Fruit fly (Drosophila melanogaster) whole organism, wandering third instar larva: ENCODE data around the gene Klc.

Source experiments
- Abd-B ChIP-seq: fragments of >200 bp; optimal IDR thresholded peaks from 2 replicates; lab custom pipeline; 2017; ENCODE audit warnings: missing biosample characterization, missing genetic modification characterization
- CG32264 ChIP-seq: fragments of 200-800 bp; sonication (Bioruptor generic); optimal IDR thresholded peaks from 2 replicates; lab custom pipeline; 2016; ENCODE audit warnings: missing biosample characterization, missing genetic modification characterization
- CG9705 ChIP-seq: fragments of 200-800 bp; sonication (Bioruptor generic); optimal IDR thresholded peaks from 2 replicates; lab custom pipeline; 2018; ENCODE audit warnings: missing biosample characterization, mild to moderate bottlenecking, missing genetic modification characterization
- CrebA ChIP-seq: fragments of 200-800 bp; sonication (Bioruptor generic); optimal IDR thresholded peaks from 2 replicates; lab custom pipeline; 2016; ENCODE audit warnings: missing biosample characterization, mild to moderate bottlenecking, missing genetic modification characterization, borderline replicate concordance
- Dif ChIP-seq: fragments of 200-275, 200-300 bp; sonication (Bioruptor generic); optimal IDR thresholded peaks from 2 replicates; lab custom pipeline; 2018; ENCODE audit warnings: missing biosample characterization, missing genetic modification characterization; ENCODE audit not compliant: partially characterized antibody
- GATAd ChIP-seq: sonication (Bioruptor generic); optimal IDR thresholded peaks from 2 replicates; lab custom pipeline; 2016; ENCODE audit warnings: missing biosample characterization, missing genetic modification characterization
- HLH106 ChIP-seq: fragments of 200-800 bp; optimal IDR thresholded peaks from 3 replicates; lab custom pipeline; 2019; ENCODE audit warnings: missing biosample characterization, mild to moderate bottlenecking, missing genetic modification characterization, moderate library complexity
- Hnf4 ChIP-seq: fragments of 200-800 bp; sonication (Bioruptor generic); optimal IDR thresholded peaks from 2 replicates; lab custom pipeline; 2016; ENCODE audit warnings: missing biosample characterization, mild to moderate bottlenecking, missing genetic modification characterization
- Hr78 ChIP-seq: fragments of >200 bp; optimal IDR thresholded peaks from 2 replicates; lab custom pipeline; 2017; ENCODE audit warnings: missing biosample characterization, missing genetic modification characterization
- Hr83 ChIP-seq: fragments of 200-300 bp; sonication (Bioruptor generic); optimal IDR thresholded peaks from 2 replicates; lab custom pipeline; 2016; ENCODE audit warnings: missing biosample characterization, mild to moderate bottlenecking, missing genetic modification characterization, moderate library complexity; ENCODE audit not compliant: poor library complexity, severe bottlenecking
- Jra ChIP-seq: sonication (Bioruptor generic); optimal IDR thresholded peaks from 2 replicates; lab custom pipeline; 2016; ENCODE audit warnings: missing biosample characterization, missing genetic modification characterization
- Mio ChIP-seq: sonication (Bioruptor generic); optimal IDR thresholded peaks from 2 replicates; lab custom pipeline; 2016; ENCODE audit warnings: missing biosample characterization, missing genetic modification characterization
- Myc ChIP-seq: fragments of >200 bp; optimal IDR thresholded peaks from 2 replicates; lab custom pipeline; 2017
- N ChIP-seq: fragments of >200 bp; optimal IDR thresholded peaks from 2 replicates; lab custom pipeline; 2018; ENCODE audit warnings: missing biosample characterization, missing external identifiers, missing genetic modification characterization
- OdsH ChIP-seq: fragments of 200-800 bp; sonication (Bioruptor generic); optimal IDR thresholded peaks from 2 replicates; lab custom pipeline; 2016; ENCODE audit warnings: missing biosample characterization, mild to moderate bottlenecking, missing genetic modification characterization
- Rel ChIP-seq, 2 experiments: fragments of 200-800 bp; sonication (Bioruptor generic) in 1 of 2; optimal IDR thresholded peaks; 2 replicates in 1 of 2; 3 replicates in 1 of 2; lab custom pipeline; 2016 to 2019; ENCODE audit warnings: mild to moderate bottlenecking in 2 of 2, missing biosample characterization in 2 of 2, missing genetic modification characterization in 2 of 2, moderate library complexity in 1 of 2
- Sp1 ChIP-seq: fragments of 200-800 bp; sonication (Bioruptor generic); optimal IDR thresholded peaks from 3 replicates; lab custom pipeline; 2019; ENCODE audit warnings: missing biosample characterization, mild to moderate bottlenecking, missing genetic modification characterization, moderate library complexity
- Vsx2 ChIP-seq: fragments of 200-300, 225-300 bp; sonication (Bioruptor generic); optimal IDR thresholded peaks from 2 replicates; lab custom pipeline; 2018; ENCODE audit warnings: missing biosample characterization, missing genetic modification characterization; ENCODE audit not compliant: partially characterized antibody
- br ChIP-seq: fragments of 200-800 bp; sonication (Bioruptor generic); optimal IDR thresholded peaks from 2 replicates; lab custom pipeline; 2016; ENCODE audit warnings: missing biosample characterization, missing genetic modification characterization
- brk ChIP-seq: fragments of 200-800 bp; sonication (Bioruptor generic); optimal IDR thresholded peaks from 2 replicates; lab custom pipeline; 2016; ENCODE audit warnings: missing biosample characterization, mild to moderate bottlenecking, missing genetic modification characterization
- dl ChIP-seq, 2 experiments: fragments of 175-275, 200-275 bp in 1 of 2; fragments of 200-275 bp in 1 of 2; sonication (Bioruptor generic); optimal IDR thresholded peaks; lab custom pipeline; 2018; ENCODE audit warnings: mild to moderate bottlenecking in 2 of 2, missing biosample characterization in 2 of 2, missing genetic modification characterization in 2 of 2, moderate library complexity in 2 of 2; ENCODE audit not compliant: partially characterized antibody in 2 of 2, insufficient read depth in 1 of 2
- dmrt93B ChIP-seq: fragments of 200-800 bp; sonication (Bioruptor generic); optimal IDR thresholded peaks from 2 replicates; lab custom pipeline; 2018; ENCODE audit warnings: missing biosample characterization, mild to moderate bottlenecking, missing genetic modification characterization
- dsf ChIP-seq: sonication (Bioruptor generic); optimal IDR thresholded peaks from 2 replicates; lab custom pipeline; 2016; ENCODE audit warnings: missing biosample characterization, missing genetic modification characterization, borderline replicate concordance
- ey ChIP-seq: fragments of 200-800 bp; sonication (Bioruptor generic); optimal IDR thresholded peaks from 2 replicates; lab custom pipeline; 2016; ENCODE audit warnings: missing biosample characterization, missing genetic modification characterization
- foxo ChIP-seq, 2 experiments: fragments of 200-800 bp; sonication (Bioruptor generic); optimal IDR thresholded peaks; 2 replicates in 1 of 2; 3 replicates in 1 of 2; lab custom pipeline; 2016 to 2017; ENCODE audit warnings: missing biosample characterization in 2 of 2, missing genetic modification characterization in 2 of 2
- jim ChIP-seq: fragments of 175-275, 200-325 bp; sonication (Bioruptor generic); optimal IDR thresholded peaks from 2 replicates; lab custom pipeline; 2016; ENCODE audit warnings: missing biosample characterization, mild to moderate bottlenecking, missing genetic modification characterization
- lola ChIP-seq: fragments of >200 bp; optimal IDR thresholded peaks from 2 replicates; lab custom pipeline; 2017; ENCODE audit warnings: missing biosample characterization, missing genetic modification characterization
- pan ChIP-seq: fragments of >200 bp; optimal IDR thresholded peaks from 2 replicates; lab custom pipeline; 2017
- psq ChIP-seq: fragments of 200-800 bp; sonication (Bioruptor generic); optimal IDR thresholded peaks from 3 replicates; lab custom pipeline; 2017; ENCODE audit warnings: missing biosample characterization, mild to moderate bottlenecking, missing genetic modification characterization, moderate library complexity
- rgr ChIP-seq: fragments of 200-800 bp; sonication (Bioruptor generic); optimal IDR thresholded peaks from 3 replicates; lab custom pipeline; 2016; ENCODE audit warnings: missing biosample characterization, mild to moderate bottlenecking, missing genetic modification characterization
- sage ChIP-seq: fragments of 200-800 bp; sonication (Bioruptor generic); optimal IDR thresholded peaks from 2 replicates; lab custom pipeline; 2016; ENCODE audit warnings: missing biosample characterization, mild to moderate bottlenecking, missing genetic modification characterization
- sv ChIP-seq: fragments of 200-800 bp; sonication (Bioruptor generic); optimal IDR thresholded peaks from 3 replicates; lab custom pipeline; 2016; ENCODE audit warnings: missing biosample characterization, missing genetic modification characterization
- tai ChIP-seq: sonication (Bioruptor generic); optimal IDR thresholded peaks from 2 replicates; lab custom pipeline; 2016; ENCODE audit warnings: missing biosample characterization, missing genetic modification characterization
- usp ChIP-seq: fragments of >200 bp; optimal IDR thresholded peaks from 2 replicates; lab custom pipeline; 2017; ENCODE audit warnings: missing biosample characterization, missing genetic modification characterization

The Klc gene

DNA sequence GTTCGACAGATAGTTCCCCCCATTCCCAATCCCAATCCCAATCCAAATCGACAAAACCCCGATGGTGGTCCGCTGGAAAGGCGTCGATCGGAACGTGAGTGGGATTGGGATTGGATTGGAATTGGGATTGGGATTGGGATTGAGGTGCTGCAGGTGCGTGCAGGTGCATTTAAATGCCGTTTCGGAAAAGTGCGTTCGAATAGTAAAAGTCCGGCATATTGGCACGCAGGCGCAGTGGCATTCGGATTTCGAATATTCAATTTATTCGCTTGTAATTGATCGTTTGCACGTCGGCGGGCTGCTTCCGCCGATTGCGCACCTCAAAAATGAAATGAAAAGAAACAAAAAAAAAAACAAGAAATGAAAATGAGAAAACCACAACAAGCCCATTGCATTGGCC is 44.5 kb downstream of the Klc start:
- TF ChIP-seq Jra (GFP tag; lab: Kevin White, UChicago) = no peak
- no peak for TF ChIP-seq Hnf4 (GFP tag; lab: Kevin White, UChicago)
- TF ChIP-seq rgr = no peak
- no peak for TF ChIP-seq Vsx2 (GFP tag; lab: Kevin White, UChicago)
- TF ChIP-seq CG32264 (GFP tag; lab: Kevin White, UChicago) = no peak
- TF ChIP-seq sv (GFP tag; lab: Kevin White, UChicago) = no peak
- TF ChIP-seq Sp1 = no peak
- no peak for TF ChIP-seq psq (GFP tag; lab: Kevin White, UChicago)
- no peak for TF ChIP-seq HLH106 (tag; lab: Kevin White, UChicago)
- TF ChIP-seq Myc = no peak
- no peak for TF ChIP-seq Abd-B (GFP tag; lab: Kevin White, UChicago)
- no peak for TF ChIP-seq N (GFP tag; lab: Kevin White, UChicago)
- no peak for TF ChIP-seq jim (GFP tag; lab: Kevin White, UChicago)
- TF ChIP-seq usp (GFP tag; lab: Kevin White, UChicago) = no peak
- TF ChIP-seq foxo (GFP tag; optimal IDR thresholded peaks at IDR 0.05; lab: Kevin White, UChicago) = no peak
- no peak for TF ChIP-seq OdsH (GFP tag; lab: Kevin White, UChicago)
- no peak for TF ChIP-seq tai (GFP tag; lab: Kevin White, UChicago)
- TF ChIP-seq sage = no peak

DNA sequence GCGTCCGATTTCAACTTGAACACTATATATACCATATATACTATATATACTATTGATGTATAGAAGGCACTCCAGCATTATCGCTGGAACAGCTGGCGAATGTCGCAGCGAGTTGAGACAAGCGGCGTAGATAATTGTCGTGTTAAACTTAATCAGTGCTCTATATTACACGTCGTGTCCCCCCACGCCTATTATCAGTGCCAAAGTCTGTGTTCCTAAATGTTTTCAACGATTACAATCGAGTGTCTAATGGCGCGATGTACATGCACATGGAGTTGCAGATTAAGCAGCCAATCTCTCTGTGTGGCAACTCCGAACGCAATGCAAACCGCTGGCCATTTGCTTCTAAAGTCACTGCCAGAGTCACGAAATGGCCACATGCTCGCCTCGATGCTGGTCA is 45.5 kb downstream of the Klc start:
- TF ChIP-seq tai (GFP tag; lab: Kevin White, UChicago) (no peak), dl (GFP tag; optimal IDR thresholded peaks at IDR 0.05; lab: Kevin White, UChicago; ENCODE audit: insufficient read depth in 1 of 2, partially characterized antibody in 2 of 2) (no peak), ey (GFP tag; lab: Kevin White, UChicago) (no peak), Hr78 (no peak)

DNA sequence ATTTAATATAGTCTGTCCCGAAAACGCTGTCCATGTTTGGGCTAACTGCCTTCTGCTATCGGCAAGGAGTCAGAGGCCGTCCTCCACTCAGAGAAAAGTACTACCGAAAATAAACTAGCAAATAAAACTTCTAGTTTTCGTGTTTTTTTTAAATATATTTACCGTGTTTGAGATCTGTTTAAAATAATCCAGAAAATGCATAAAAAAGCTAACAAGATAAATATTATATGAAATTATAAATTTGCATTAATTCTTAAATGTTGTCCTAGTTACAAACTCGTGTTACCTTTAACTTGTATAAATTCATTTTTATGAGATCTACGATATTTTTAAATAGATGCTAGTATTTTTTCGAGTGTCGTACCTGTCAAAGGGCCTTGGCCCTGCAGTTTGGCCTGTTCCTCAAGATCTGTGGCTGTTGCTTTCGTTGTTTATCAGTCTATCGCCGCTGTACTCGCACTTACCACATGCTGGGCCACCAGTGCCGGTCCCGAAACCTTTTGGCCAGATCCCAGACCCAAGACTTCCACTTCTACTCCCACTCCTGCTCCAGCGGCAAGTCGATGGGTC is 46.3 kb downstream of the Klc start:
- no peak for TF ChIP-seq Hr83 (GFP tag; lab: Kevin White, UChicago)
- no peak for TF ChIP-seq Abd-B (GFP tag; lab: Kevin White, UChicago)
- TF ChIP-seq Rel (GFP tag; optimal IDR thresholded peaks at IDR 0.05; lab: Kevin White, UChicago) = no peak
- TF ChIP-seq Rel (tag; optimal IDR thresholded peaks at IDR 0.05; lab: Kevin White, UChicago) = no peak
- TF ChIP-seq psq (GFP tag; lab: Kevin White, UChicago) = no peak
- TF ChIP-seq GATAd (GFP tag; lab: Kevin White, UChicago) = no peak
- TF ChIP-seq CG32264 (GFP tag; lab: Kevin White, UChicago) = no peak
- no peak for TF ChIP-seq Dif
- no peak for TF ChIP-seq foxo (GFP tag; optimal IDR thresholded peaks at IDR 0.05; lab: Kevin White, UChicago)
- TF ChIP-seq, all 38 proteins: peak for 0

DNA sequence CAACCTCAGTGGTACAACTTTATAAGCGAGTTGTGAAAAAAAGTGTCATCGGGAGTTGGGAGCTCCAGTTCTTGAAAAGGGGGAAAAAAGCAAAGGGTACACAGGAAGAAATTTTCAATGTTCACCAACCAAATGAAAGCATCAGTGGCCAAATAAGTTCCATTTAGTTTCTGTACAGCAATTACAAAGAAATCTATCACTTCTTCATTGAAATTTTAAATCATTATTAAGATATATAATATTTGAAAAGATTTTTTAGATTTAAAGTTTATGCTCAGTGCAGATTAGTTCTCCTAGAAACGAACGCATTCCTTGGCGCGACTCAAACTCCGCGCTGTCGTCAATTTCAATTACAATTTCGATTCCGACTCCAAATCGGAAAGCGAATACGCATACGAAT is 48.5 kb downstream of the Klc start:
- no peak for TF ChIP-seq HLH106 (tag; lab: Kevin White, UChicago)
- no peak for TF ChIP-seq GATAd (GFP tag; lab: Kevin White, UChicago)
- no peak for TF ChIP-seq Dif
- TF ChIP-seq lola (GFP tag; lab: Kevin White, UChicago) = no peak
- TF ChIP-seq OdsH (GFP tag; lab: Kevin White, UChicago) = no peak
- no peak for TF ChIP-seq psq (GFP tag; lab: Kevin White, UChicago)
- no peak for TF ChIP-seq Hr78
- TF ChIP-seq Rel (GFP tag; optimal IDR thresholded peaks at IDR 0.05; lab: Kevin White, UChicago) = no peak
- no peak for TF ChIP-seq Rel (tag; optimal IDR thresholded peaks at IDR 0.05; lab: Kevin White, UChicago)
- TF ChIP-seq Hr83 (GFP tag; lab: Kevin White, UChicago) = no peak
- no peak for TF ChIP-seq usp (GFP tag; lab: Kevin White, UChicago)
- no peak for TF ChIP-seq CG9705 (GFP tag; lab: Kevin White, UChicago)
- no peak for TF ChIP-seq dmrt93B
- TF ChIP-seq dsf (GFP tag; lab: Kevin White, UChicago) = no peak
- TF ChIP-seq, all 38 proteins: peak for 0

DNA sequence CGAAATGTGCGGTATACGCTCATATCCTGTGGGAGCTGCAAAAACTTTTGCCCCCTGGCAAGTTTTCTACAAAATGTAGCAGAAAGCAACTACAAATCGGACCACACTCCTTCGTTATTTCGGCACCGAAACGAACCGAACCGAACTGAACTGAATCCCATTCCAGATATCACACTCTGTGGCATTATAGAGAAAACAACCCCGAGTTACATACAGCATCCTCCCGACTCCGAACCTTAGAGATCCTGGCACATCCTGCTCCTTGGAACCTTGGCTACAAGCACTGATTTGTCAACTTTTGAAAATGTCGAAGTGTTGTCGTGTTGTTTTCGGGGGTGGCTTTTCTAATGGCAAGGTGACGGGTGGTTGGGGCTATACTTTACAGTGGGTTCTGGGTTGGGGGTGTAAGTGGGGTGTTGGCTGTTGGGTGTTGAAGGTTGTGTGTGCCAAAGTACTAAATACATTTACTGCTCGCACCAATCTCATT is 49.3 kb downstream of the Klc start:
- TF ChIP-seq rgr (no peak), CG32264 (GFP tag; lab: Kevin White, UChicago) (no peak), CG9705 (GFP tag; lab: Kevin White, UChicago) (no peak), OdsH (GFP tag; lab: Kevin White, UChicago) (no peak), CrebA (GFP tag; lab: Kevin White, UChicago) (no peak), dl (GFP tag; optimal IDR thresholded peaks at IDR 0.05; lab: Kevin White, UChicago; ENCODE audit: insufficient read depth in 1 of 2, partially characterized antibody in 2 of 2) (no peak), Mio (GFP tag; lab: Kevin White, UChicago) (no peak), br (GFP tag; lab: Kevin White, UChicago) (no peak), Hnf4 (GFP tag; lab: Kevin White, UChicago) (no peak), dmrt93B (no peak), brk (GFP tag; lab: Kevin White, UChicago) (no peak), Vsx2 (GFP tag; lab: Kevin White, UChicago) (no peak), Abd-B (GFP tag; lab: Kevin White, UChicago) (no peak), psq (GFP tag; lab: Kevin White, UChicago) (no peak), GATAd (GFP tag; lab: Kevin White, UChicago) (no peak), tai (GFP tag; lab: Kevin White, UChicago) (no peak), pan (lab: Kevin White, UChicago) (no peak), Myc (no peak)
